Worm (Caenorhabditis elegans): Measurements from ENCODE around the gene Y25C1A.6.

DNA sequence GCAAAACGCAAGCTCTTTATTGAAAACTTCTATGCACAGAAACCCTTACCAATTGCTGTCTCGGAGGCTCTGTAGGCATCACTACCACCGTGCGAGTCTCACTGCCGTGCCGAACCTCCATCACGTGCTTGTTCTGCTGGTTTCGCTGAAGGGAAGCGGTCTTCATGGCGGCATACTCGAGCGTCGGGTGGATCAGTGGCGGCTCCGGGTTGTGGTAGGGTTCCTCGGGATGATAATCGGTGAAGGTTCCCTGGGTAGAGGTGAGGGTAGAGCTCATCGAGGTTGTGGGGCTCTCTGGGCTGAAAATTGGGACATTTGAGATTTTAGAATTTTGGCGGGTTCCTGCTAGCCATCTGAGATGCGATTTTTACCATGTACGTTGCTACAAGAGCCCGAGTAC, 8.0 kb upstream of the Y25C1A.6 start:
- TF ChIP-seq nhr-77 (tag; optimal IDR thresholded peaks at IDR 0.05) = no peak
- no peak for TF ChIP-seq nhr-23 (tag; optimal IDR thresholded peaks at IDR 0.05)
- no peak for TF ChIP-seq zag-1 (tag; optimal IDR thresholded peaks at IDR 0.05)
- no peak for TF ChIP-seq blmp-1 (tag; optimal IDR thresholded peaks at IDR 0.05; ENCODE audit: insufficient read depth)
- TF ChIP-seq ama-1 (optimal IDR thresholded peaks at IDR 0.05) = no peak
- no peak for TF ChIP-seq Y55F3AM.14 (GFP tag; optimal IDR thresholded peaks at IDR 0.05)

All from whole organism, L2 larva.